Worm (Caenorhabditis elegans): ENCODE results near the gene rps-30.

DNA sequence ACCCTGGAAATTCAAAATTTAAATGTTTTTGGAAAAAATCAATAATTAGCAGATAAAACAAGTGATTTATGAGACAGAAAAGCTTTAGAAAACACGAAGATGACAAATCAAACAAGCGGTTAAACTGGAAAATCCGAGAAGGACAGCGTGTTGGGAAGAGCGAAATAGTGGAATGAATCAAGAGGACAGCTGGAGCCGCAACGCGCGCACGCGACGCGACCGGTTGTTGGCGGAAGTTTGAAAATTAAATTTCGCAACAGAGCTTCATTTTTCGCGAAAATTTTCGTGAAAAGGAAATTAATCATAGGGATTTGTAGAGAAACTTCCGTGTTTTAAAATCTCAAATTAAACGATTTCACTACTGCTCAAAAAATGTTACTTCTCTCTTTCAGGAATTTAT lies 41.5 kb upstream of the rps-30 start, which contains the start of gene clic-1:
- TF ChIP-seq pax-3 (tag; optimal IDR thresholded peaks at IDR 0.05) (no peak), nhr-90 (tag; optimal IDR thresholded peaks at IDR 0.05; ENCODE audit: poor library complexity) (no peak), lin-39 (tag; optimal IDR thresholded peaks at IDR 0.05) (no peak), aly-2 (tag; optimal IDR thresholded peaks at IDR 0.05) (peak; percentile 2), ama-1 (optimal IDR thresholded peaks at IDR 0.05) (no peak), ztf-11 (tag; optimal IDR thresholded peaks at IDR 0.05) (no peak), elt-2 (tag; optimal IDR thresholded peaks at IDR 0.05) (no peak), snpc-4 (tag; optimal IDR thresholded peaks at IDR 0.05) (peak; percentile 38), nhr-12 (tag; optimal IDR thresholded peaks at IDR 0.05) (no peak), nhr-85 (tag) (peak; percentile 80), isw-1 (GFP tag; IDR thresholded peaks at IDR 0.05) (peak; percentile 56), skn-1 (tag; optimal IDR thresholded peaks at IDR 0.05) (peak; percentile 91)

Data from whole organism, L1 larva.